Worm (Caenorhabditis elegans): ENCODE data around the gene ets-8.

ets-8 gene

DNA sequence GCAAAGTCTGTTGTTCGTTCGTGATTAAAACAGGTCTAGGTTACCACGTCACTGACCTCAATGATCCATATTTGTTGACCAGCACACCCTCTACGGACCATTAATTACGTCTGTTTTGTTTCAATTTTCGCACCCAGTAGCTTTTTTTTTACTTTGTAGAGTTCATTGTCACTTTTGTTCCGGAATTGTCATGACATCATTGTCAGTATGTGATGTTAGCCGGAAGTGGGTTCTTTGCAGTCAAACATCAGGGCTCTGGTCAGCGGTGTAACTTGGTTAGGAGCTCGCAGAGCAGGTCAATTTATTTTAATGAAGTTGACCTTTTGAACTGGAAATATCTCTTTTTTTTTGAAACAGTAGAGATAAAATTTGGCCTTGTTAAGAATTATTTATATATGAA is 23.6 kb downstream of the ets-8 start, which contains the start of gene C44B12.6:
Gene C44B12.6, minus strand, starts transcription at position 101 of the 400 bp plus-strand sequence.
- no peak for TF ChIP-seq nhr-67 (tag; optimal IDR thresholded peaks at IDR 0.05)
- no peak for TF ChIP-seq aly-2 (tag; optimal IDR thresholded peaks at IDR 0.05)
- TF ChIP-seq skn-1 (tag; optimal IDR thresholded peaks at IDR 0.05), result no peak
- TF ChIP-seq ztf-11 (tag; optimal IDR thresholded peaks at IDR 0.05), result no peak
- no peak for TF ChIP-seq egl-5 (tag; optimal IDR thresholded peaks at IDR 0.05)
- no peak for TF ChIP-seq egl-27 (tag; optimal IDR thresholded peaks at IDR 0.05)
- TF ChIP-seq ztf-4 (tag; optimal IDR thresholded peaks at IDR 0.05), result no peak

- TF ChIP-seq nhr-25 (tag; optimal IDR thresholded peaks at IDR 0.05) (no peak), tbx-2 (tag; optimal IDR thresholded peaks at IDR 0.05) (no peak)
Measured at ce11 chrIV:1127852-1128251, 32.4 kb downstream of the ets-8 start.

DNA sequence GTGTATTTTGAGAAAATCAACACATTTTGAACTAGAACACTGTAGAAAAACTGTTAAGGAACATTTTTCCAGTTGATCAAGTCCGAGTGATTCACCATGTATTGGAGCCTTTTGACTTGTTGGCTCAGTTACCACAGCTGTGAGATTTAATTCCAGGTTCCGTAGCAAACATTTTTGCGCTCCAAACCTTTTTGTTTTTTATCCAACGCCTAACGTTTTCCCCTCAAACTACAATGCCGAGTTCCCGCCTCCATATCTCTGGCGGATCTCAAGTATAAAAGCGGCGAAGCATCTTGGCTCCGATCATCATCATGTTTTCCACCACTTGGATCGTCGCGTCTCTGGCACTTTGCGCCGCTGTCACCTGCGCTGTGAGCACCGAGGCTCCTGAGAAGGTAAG is 33.8 kb downstream of the ets-8 start, which contains the start of gene perm-2:
Gene perm-2, plus strand, starts transcription at position 301 of the 400 bp plus-strand sequence.
- TF ChIP-seq pha-4 (tag; optimal IDR thresholded peaks at IDR 0.05) (no peak), nhr-76 (tag; optimal IDR thresholded peaks at IDR 0.05) (no peak), ztf-4 (tag; optimal IDR thresholded peaks at IDR 0.05) (no peak), daf-12 (tag; optimal IDR thresholded peaks at IDR 0.05) (no peak), pqm-1 (tag; optimal IDR thresholded peaks at IDR 0.05) (no peak), fos-1 (tag; optimal IDR thresholded peaks at IDR 0.05) (no peak)

DNA sequence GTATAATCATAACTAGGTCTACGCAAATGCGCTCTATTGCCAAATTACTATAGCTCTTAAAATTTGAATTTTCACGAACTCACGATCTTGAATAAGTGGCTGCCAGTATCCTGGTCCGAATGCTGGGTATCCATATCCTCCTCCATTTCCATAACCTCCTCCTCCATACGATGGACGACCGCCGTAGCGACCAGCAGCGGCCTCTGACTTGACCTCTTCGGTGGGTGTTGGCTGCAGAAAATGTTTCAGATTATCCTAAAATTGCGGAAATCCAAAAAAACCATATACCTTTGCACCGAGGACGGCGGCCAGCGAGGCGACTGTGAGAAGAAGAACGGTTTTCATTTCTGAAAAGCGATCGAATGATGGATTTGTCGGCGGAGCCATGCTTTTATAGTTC is 35.5 kb downstream of the ets-8 start, which contains the start of gene perm-4:
Gene perm-4, minus strand, starts transcription at position 367 of the 400 bp plus-strand sequence.
- TF ChIP-seq lsy-12 (tag; optimal IDR thresholded peaks at IDR 0.05) (no peak), egl-27 (tag; optimal IDR thresholded peaks at IDR 0.05) (no peak), R02D3.7 (tag; optimal IDR thresholded peaks at IDR 0.05) (no peak)

DNA sequence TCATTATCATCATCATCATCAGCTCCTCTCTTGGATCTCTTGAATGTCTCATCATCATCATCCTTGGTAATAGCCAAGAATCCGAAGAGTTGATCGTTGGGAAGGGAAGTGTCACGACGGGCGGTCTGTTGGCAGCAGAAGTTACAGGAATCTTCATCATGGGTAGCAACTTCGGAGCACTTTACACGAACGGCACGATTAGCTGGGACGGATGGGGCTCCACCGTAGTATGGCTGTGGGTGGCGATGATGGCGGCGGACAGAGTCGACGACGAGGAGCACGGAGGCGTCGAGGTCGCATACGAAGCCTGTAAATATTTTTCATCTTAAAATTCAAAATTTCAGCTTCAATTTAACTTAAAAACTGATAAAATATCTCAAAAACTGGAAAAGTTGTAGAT is 36.9 kb downstream of the ets-8 start:
- TF ChIP-seq lin-15B (tag; optimal IDR thresholded peaks at IDR 0.05) (no peak), mdl-1 (tag; optimal IDR thresholded peaks at IDR 0.05) (no peak), nhr-25 (tag; optimal IDR thresholded peaks at IDR 0.05) (no peak), unc-39 (tag; optimal IDR thresholded peaks at IDR 0.05) (no peak), eor-1 (tag; optimal IDR thresholded peaks at IDR 0.05) (no peak), nfya-1 (tag; optimal IDR thresholded peaks at IDR 0.05; ENCODE audit: insufficient read depth) (no peak), fos-1 (tag; optimal IDR thresholded peaks at IDR 0.05) (no peak), mml-1 (tag; optimal IDR thresholded peaks at IDR 0.05) (no peak), ztf-11 (tag; optimal IDR thresholded peaks at IDR 0.05) (no peak), ZK546.5 (tag; optimal IDR thresholded peaks at IDR 0.05) (no peak), ceh-9 (tag; optimal IDR thresholded peaks at IDR 0.05) (no peak), ama-1 (optimal IDR thresholded peaks at IDR 0.05) (no peak), nhr-11 (tag; optimal IDR thresholded peaks at IDR 0.05) (no peak), jun-1 (tag; optimal IDR thresholded peaks at IDR 0.05) (no peak)

ce11 chrIV:1121511-1121910 is 38.8 kb downstream of the ets-8 start:
- no peak for TF ChIP-seq nhr-237 (tag; optimal IDR thresholded peaks at IDR 0.05)
- no peak for TF ChIP-seq snpc-4 (tag; optimal IDR thresholded peaks at IDR 0.05)
- no peak for TF ChIP-seq fkh-10 (GFP tag; optimal IDR thresholded peaks at IDR 0.05)
- no peak for TF ChIP-seq nfya-1 (tag; optimal IDR thresholded peaks at IDR 0.05; ENCODE audit: insufficient read depth)
- TF ChIP-seq egl-5 (tag; optimal IDR thresholded peaks at IDR 0.05), result no peak

DNA sequence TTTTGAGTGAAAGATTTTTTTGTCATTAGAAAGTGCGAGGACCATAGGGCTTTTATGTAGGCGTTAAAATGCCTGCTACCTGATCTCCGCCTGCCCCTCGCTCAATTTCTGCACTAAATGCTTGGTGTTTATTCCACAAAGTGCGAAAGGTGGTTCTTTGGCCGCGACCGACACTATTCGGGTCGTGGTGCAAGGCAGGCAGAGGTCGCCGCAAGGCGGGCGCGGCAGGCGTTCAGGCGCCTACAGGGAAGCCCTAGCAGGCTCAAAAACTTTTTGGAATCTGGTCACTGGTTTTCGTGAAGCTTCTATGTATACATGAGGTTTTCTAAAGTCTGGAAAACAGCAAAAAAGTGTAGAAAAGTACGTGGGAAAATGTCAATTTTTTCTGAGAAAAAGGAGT is 39.4 kb downstream of the ets-8 start:
- no peak for TF ChIP-seq elt-1 (tag; optimal IDR thresholded peaks at IDR 0.05)
- TF ChIP-seq nhr-11 (tag; optimal IDR thresholded peaks at IDR 0.05), result no peak
- no peak for TF ChIP-seq fos-1 (tag; optimal IDR thresholded peaks at IDR 0.05)
- no peak for TF ChIP-seq ama-1 (optimal IDR thresholded peaks at IDR 0.05)
- no peak for TF ChIP-seq sea-2 (GFP tag; optimal IDR thresholded peaks at IDR 0.05)
- no peak for TF ChIP-seq nhr-28 (tag; optimal IDR thresholded peaks at IDR 0.05)
- no peak for TF ChIP-seq R02D3.7 (tag; optimal IDR thresholded peaks at IDR 0.05)
- no peak for TF ChIP-seq pha-4 (tag; optimal IDR thresholded peaks at IDR 0.05)
- no peak for TF ChIP-seq ceh-9 (tag; optimal IDR thresholded peaks at IDR 0.05)
- TF ChIP-seq skn-1 (tag; optimal IDR thresholded peaks at IDR 0.05), result no peak
- no peak for TF ChIP-seq lin-39 (tag; optimal IDR thresholded peaks at IDR 0.05)
- TF ChIP-seq ztf-11 (tag; optimal IDR thresholded peaks at IDR 0.05), result no peak
- no peak for TF ChIP-seq daf-12 (tag; optimal IDR thresholded peaks at IDR 0.05)
